Fruit fly (Drosophila melanogaster): ENCODE data around the gene CG9095.

Gene CG9095

DNA sequence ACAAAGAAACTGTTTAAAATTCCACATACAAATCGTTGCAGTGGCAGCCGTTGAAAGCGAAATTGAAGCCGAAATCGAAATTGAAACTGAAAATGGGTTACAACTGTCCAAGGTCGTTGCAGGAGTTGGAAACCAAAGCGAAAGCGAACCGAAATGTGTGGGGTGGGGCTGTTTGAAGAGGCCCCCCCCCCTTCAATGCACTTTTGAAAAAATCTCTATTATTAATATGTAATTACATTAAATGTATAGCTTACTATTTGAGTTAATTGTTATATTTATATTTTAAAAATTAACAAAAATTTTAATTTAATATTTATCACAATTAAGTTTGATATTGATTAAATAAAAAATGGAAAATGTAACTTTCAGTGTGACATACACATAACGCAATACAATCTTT lies 41.3 kb downstream of the CG9095 start (continued):
- no peak; the same call in 1 of the 2 replicates for TF ChIP-seq CG6689 (GFP tag; IDR thresholded peaks at IDR 0.05)
- peak; percentile 31 for TF ChIP-seq grau (tag; optimal IDR thresholded peaks at IDR 0.05)
- TF ChIP-seq eyg (GFP tag; optimal IDR thresholded peaks at IDR 0.05) = no peak
- no peak for TF ChIP-seq Rx (GFP tag; IDR thresholded peaks at IDR 0.05)
- TF ChIP-seq ci (GFP tag; IDR thresholded peaks at IDR 0.05) = no peak
- no peak for TF ChIP-seq CG6683 (GFP tag; optimal IDR thresholded peaks at IDR 0.05)
- no peak for TF ChIP-seq run (tag; optimal IDR thresholded peaks at IDR 0.05)
- TF ChIP-seq Dll (GFP tag; IDR thresholded peaks at IDR 0.05; ENCODE audit: partially characterized antibody) = no peak
- TF ChIP-seq fd64A (GFP tag; optimal IDR thresholded peaks at IDR 0.05) = no peak
- peak; percentile 61 for TF ChIP-seq CG2678 (tag; optimal IDR thresholded peaks at IDR 0.05)
- no peak for TF ChIP-seq Opbp (GFP tag; IDR thresholded peaks at IDR 0.05; ENCODE audit: partially characterized antibody)
- TF ChIP-seq CG2712 (tag; optimal IDR thresholded peaks at IDR 0.05) = peak; percentile 55
- TF ChIP-seq CG15073 (GFP tag; optimal IDR thresholded peaks at IDR 0.05) = no peak
- peak; percentile 39; the same call in 1 of the 3 replicates for TF ChIP-seq tgo (GFP tag; IDR thresholded peaks at IDR 0.05)
- TF ChIP-seq z (GFP tag; IDR thresholded peaks at IDR 0.05) = no peak
- no peak for TF ChIP-seq MESR4 (GFP tag; optimal IDR thresholded peaks at IDR 0.05)
- TF ChIP-seq MBD-R2 (GFP tag; IDR thresholded peaks at IDR 0.05) = no peak
- no peak for TF ChIP-seq CG1832 (GFP tag; optimal IDR thresholded peaks at IDR 0.05)
- no peak for TF ChIP-seq CG17612 (GFP tag; IDR thresholded peaks at IDR 0.05)
- TF ChIP-seq toy (GFP tag; IDR thresholded peaks at IDR 0.05) = no peak
- TF ChIP-seq bowl (GFP tag; IDR thresholded peaks at IDR 0.05) = no peak
- no peak for TF ChIP-seq CG18599 (GFP tag; optimal IDR thresholded peaks at IDR 0.05)
- no peak for TF ChIP-seq CG11247 (GFP tag; IDR thresholded peaks at IDR 0.05)
- no peak for TF ChIP-seq ro (GFP tag; IDR thresholded peaks at IDR 0.05)
- no peak for TF ChIP-seq ham (GFP tag; IDR thresholded peaks at IDR 0.05)
- peak; percentile 16 for TF ChIP-seq unpg (GFP tag; optimal IDR thresholded peaks at IDR 0.05)
- TF ChIP-seq CG9876 (GFP tag; optimal IDR thresholded peaks at IDR 0.05) = no peak
- TF ChIP-seq CG3995 (GFP tag; optimal IDR thresholded peaks at IDR 0.05) = no peak
- TF ChIP-seq CG14050 (GFP tag; IDR thresholded peaks at IDR 0.05) = 0 out of 3 replicates have a peak, but pooled peaks have one; percentile 13
- TF ChIP-seq CG3065 (GFP tag; optimal IDR thresholded peaks at IDR 0.05) = no peak
- TF ChIP-seq crp (GFP tag; optimal IDR thresholded peaks at IDR 0.05) = no peak
- TF ChIP-seq zf30C (GFP tag; optimal IDR thresholded peaks at IDR 0.05) = no peak
- TF ChIP-seq Bgb (GFP tag; IDR thresholded peaks at IDR 0.05; ENCODE audit: partially characterized antibody) = no peak
- no peak for TF ChIP-seq CG13894 (tag; optimal IDR thresholded peaks at IDR 0.05)
- TF ChIP-seq CG30403 (GFP tag; optimal IDR thresholded peaks at IDR 0.05) = no peak
- no peak for TF ChIP-seq da (GFP tag; optimal IDR thresholded peaks at IDR 0.05)
- TF ChIP-seq Fer2 (tag; optimal IDR thresholded peaks at IDR 0.05) = no peak
- TF ChIP-seq corto (GFP tag; optimal IDR thresholded peaks at IDR 0.05) = no peak
- TF ChIP-seq caup (GFP tag; optimal IDR thresholded peaks at IDR 0.05; ENCODE audit: severe bottlenecking) = no peak
- TF ChIP-seq Xrp1 (GFP tag; IDR thresholded peaks at IDR 0.05) = peak; percentile 38; the same call in 1 of the 2 replicates
- no peak for TF ChIP-seq CG4854 (GFP tag; optimal IDR thresholded peaks at IDR 0.05)
- TF ChIP-seq CG7928 (GFP tag; optimal IDR thresholded peaks at IDR 0.05) = no peak
- peak; percentile 63; the same call in 2 of the 3 replicates for TF ChIP-seq CG17361 (GFP tag; IDR thresholded peaks at IDR 0.05)
- peak; percentile 64 for TF ChIP-seq CG18262 (tag; optimal IDR thresholded peaks at IDR 0.05)
- TF ChIP-seq CoRest (tag; optimal IDR thresholded peaks at IDR 0.05) = peak; percentile 15
- TF ChIP-seq slou (GFP tag; optimal IDR thresholded peaks at IDR 0.05) = no peak
- TF ChIP-seq CG10654 (GFP tag; optimal IDR thresholded peaks at IDR 0.05) = no peak
- TF ChIP-seq CG30020 (tag; optimal IDR thresholded peaks at IDR 0.05) = no peak
- no peak for TF ChIP-seq CG2116 (GFP tag; optimal IDR thresholded peaks at IDR 0.05)
- TF ChIP-seq CG12104 (GFP tag; optimal IDR thresholded peaks at IDR 0.05) = no peak
- no peak for TF ChIP-seq slbo (GFP tag; IDR thresholded peaks at IDR 0.05)
- TF ChIP-seq gt (GFP tag; IDR thresholded peaks at IDR 0.05) = no peak
